Worm (Caenorhabditis elegans) whole organism, midembryonic: ENCODE measurements around the gene pho-4.

Experiments used
- cog-1 ChIP-seq: sonication (generic microtip); optimal IDR thresholded peaks from 2 replicates; lab custom pipeline; 2016; ENCODE audit warnings: missing genetic modification characterization, missing compliant biosample characterization
- flt-1 ChIP-seq: fragments of 200-800 bp; sonication (Bioruptor generic); IDR thresholded peaks from 2 replicates; pipeline ENCODE4 v1.3.6; 2022; ENCODE audit warnings: missing genetic modification characterization, missing compliant biosample characterization
- ztf-23 ChIP-seq: fragments of 200-800 bp; sonication (Bioruptor generic); IDR thresholded peaks from 2 replicates; pipeline ENCODE4 v1.3.6; 2022; ENCODE audit warnings: missing genetic modification reagents, missing genetic modification characterization, missing compliant biosample characterization
- ztf-29 ChIP-seq: fragments of 200-800 bp; sonication (Bioruptor generic); IDR thresholded peaks from 2 replicates; pipeline ENCODE4 v1.3.6; 2022; ENCODE audit warnings: missing genetic modification reagents, missing genetic modification characterization, missing compliant biosample characterization

DNA sequence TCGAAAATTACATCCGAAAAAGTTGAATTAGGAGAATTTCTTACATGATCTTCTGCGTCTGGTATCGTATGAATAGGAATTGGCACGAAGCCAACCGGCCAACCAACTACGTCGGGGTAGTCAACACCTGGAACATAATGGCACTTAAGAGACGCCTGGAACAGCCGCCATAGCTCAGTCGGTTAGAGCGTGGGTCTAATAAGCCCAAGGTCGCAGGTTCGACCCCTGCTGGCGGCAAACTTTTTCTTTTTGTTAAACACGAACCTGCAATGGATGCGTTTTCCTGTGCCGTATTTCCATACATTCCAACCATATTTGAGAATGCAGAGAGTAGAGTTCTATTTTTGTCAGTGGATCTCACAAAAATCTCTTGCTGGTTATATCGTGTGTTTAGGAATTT lies 567 bp downstream of the pho-4 start:
- TF ChIP-seq cog-1 (tag; lab: Kevin White, UChicago) (no peak), ztf-29 (GFP tag; lab: Robert Waterston, UW) (peak; percentile 62; the same call in 1 of the 2 replicates), flt-1 (peak; percentile 72), ztf-23 (peak; percentile 56; the same call in 1 of the 2 replicates)
